Worm (Caenorhabditis elegans): ENCODE measurements around the gene dnj-7.
A peak's percentile ranks its signal among the peaks of the same experiment; 100 is the strongest.

Gene dnj-7

ce11 chrX:7232158-7232822 is 37.9 kb downstream of the dnj-7 start (continued):
- TF ChIP-seq rcor-1 (GFP tag; IDR thresholded peaks at IDR 0.05), result no peak
- TF ChIP-seq cebp-1 (GFP tag; IDR thresholded peaks at IDR 0.05), result no peak
- peak; percentile 51 for TF ChIP-seq cebp-1 (tag; optimal IDR thresholded peaks at IDR 0.05)
- no peak for TF ChIP-seq rec-8 (tag; optimal IDR thresholded peaks at IDR 0.05)
- no peak for TF ChIP-seq B0261.1 (tag; optimal IDR thresholded peaks at IDR 0.05)
- TF ChIP-seq ets-4 (GFP tag; optimal IDR thresholded peaks at IDR 0.05), result no peak
- TF ChIP-seq nhr-80 (tag; optimal IDR thresholded peaks at IDR 0.05), result peak; percentile 59
- no peak for TF ChIP-seq ccch-3 (GFP tag; optimal IDR thresholded peaks at IDR 0.05)
- TF ChIP-seq dpff-1 (tag; optimal IDR thresholded peaks at IDR 0.05), result no peak
- TF ChIP-seq ceh-58 (GFP tag; IDR thresholded peaks at IDR 0.05), result no peak
- no peak for TF ChIP-seq hmg-20 (GFP tag; IDR thresholded peaks at IDR 0.05)
- no peak for TF ChIP-seq T07F8.4 (tag; optimal IDR thresholded peaks at IDR 0.05)
- peak; percentile 5 for TF ChIP-seq dpl-1 (GFP tag; optimal IDR thresholded peaks at IDR 0.05)
- peak; percentile 80 for TF ChIP-seq madf-6 (GFP tag; IDR thresholded peaks at IDR 0.05)
- 0 out of 2 replicates have a peak, but pooled peaks have one; percentile 32 for TF ChIP-seq ekl-4 (GFP tag; IDR thresholded peaks at IDR 0.05)
- TF ChIP-seq athp-1 (tag; optimal IDR thresholded peaks at IDR 0.05), result no peak
- TF ChIP-seq mxl-1 (tag; optimal IDR thresholded peaks at IDR 0.05), result no peak
- TF ChIP-seq nfya-1 (tag; optimal IDR thresholded peaks at IDR 0.05; ENCODE audit: borderline replicate concordance, insufficient read depth), result no peak
- TF ChIP-seq D2030.7 (GFP tag; IDR thresholded peaks at IDR 0.05), result no peak
- TF ChIP-seq F37B4.10 (GFP tag; IDR thresholded peaks at IDR 0.05), result no peak
- no peak for TF ChIP-seq ceh-27 (GFP tag; optimal IDR thresholded peaks at IDR 0.05)
- TF ChIP-seq F55B11.4 (tag; optimal IDR thresholded peaks at IDR 0.05; ENCODE audit: borderline replicate concordance, insufficient read depth), result no peak
- TF ChIP-seq pbrm-1 (GFP tag; IDR thresholded peaks at IDR 0.05), result 0 out of 2 replicates have a peak, but pooled peaks have one; percentile 27

DNA sequence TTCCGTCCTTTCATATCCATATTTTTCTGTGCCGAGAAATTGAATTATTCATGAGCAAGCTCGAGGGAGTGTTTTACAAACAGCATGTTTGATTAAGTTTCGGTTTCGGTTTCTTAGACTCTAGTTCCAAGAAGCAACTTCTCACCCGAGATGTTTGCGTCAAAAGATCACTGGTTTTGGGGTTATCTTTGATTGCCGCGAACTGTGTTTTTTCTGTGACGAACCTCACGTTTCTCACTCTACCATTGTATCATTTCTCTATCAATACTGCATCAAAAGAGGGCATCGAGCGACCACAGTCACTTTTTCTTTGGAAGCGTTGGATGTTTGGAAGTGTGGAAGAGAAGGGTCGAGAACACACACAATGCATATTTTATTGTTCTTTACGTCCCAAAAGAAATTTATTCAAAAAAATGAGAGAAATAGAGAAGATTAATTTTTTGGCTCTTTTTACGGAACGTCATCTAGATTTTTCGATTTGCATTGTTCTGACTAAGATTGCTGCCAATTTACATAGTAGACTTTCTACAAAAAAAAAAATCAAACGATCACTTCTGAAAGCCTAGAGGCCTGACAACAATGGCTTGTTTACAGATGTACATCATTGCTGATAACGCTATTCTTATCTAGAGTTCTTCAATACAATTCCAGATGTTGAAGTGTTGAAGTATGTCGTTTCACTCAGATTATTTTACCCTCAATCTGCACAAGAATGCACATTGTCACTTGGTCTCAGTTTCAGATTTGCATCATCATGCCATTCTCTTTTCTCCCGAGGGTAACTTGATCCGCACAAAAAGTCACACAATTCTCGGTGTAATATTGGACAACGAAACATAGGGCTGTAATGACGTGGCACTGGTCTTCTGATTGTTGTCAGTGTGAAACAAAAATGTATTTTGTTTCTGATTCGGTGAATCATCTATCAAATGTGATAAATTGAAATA is 39.0 kb downstream of the dnj-7 start:
- TF ChIP-seq rcor-1 (GFP tag; IDR thresholded peaks at IDR 0.05) (no peak), ceh-27 (GFP tag; optimal IDR thresholded peaks at IDR 0.05) (no peak), cebp-1 (GFP tag; IDR thresholded peaks at IDR 0.05) (no peak), cebp-1 (tag; optimal IDR thresholded peaks at IDR 0.05) (no peak), nhr-120 (GFP tag; IDR thresholded peaks at IDR 0.05) (no peak), nfyb-1 (GFP tag; IDR thresholded peaks at IDR 0.05) (0 out of 2 replicates have a peak, but pooled peaks have one; percentile 40), nhr-80 (tag; optimal IDR thresholded peaks at IDR 0.05) (peak; percentile 70), lin-26 (GFP tag; IDR thresholded peaks at IDR 0.05) (no peak), somi-1 (GFP tag; optimal IDR thresholded peaks at IDR 0.05) (no peak), let-607 (tag; optimal IDR thresholded peaks at IDR 0.05) (peak in 1 of 2 experiments; percentile 21), Y53G8AR.9 (GFP tag; conservative IDR thresholded peaks at IDR 0.05) (0 out of 2 replicates have a peak, but pooled peaks have one; percentile 42)

- no peak for TF ChIP-seq pha-4 (tag; optimal IDR thresholded peaks at IDR 0.05)
- TF ChIP-seq sptf-2 (GFP tag; optimal IDR thresholded peaks at IDR 0.05), result no peak
- TF ChIP-seq mcd-1 (GFP tag; IDR thresholded peaks at IDR 0.05), result no peak
- no peak for TF ChIP-seq die-1 (tag; optimal IDR thresholded peaks at IDR 0.05)
- TF ChIP-seq ztf-3 (GFP tag; optimal IDR thresholded peaks at IDR 0.05), result no peak
- TF ChIP-seq let-607 (tag; optimal IDR thresholded peaks at IDR 0.05), result no peak
- TF ChIP-seq gei-17 (GFP tag; optimal IDR thresholded peaks at IDR 0.05), result no peak
- no peak for TF ChIP-seq snpc-1.3 (tag; optimal IDR thresholded peaks at IDR 0.05; ENCODE audit: insufficient read depth)
- no peak for TF ChIP-seq mel-28 (tag; optimal IDR thresholded peaks at IDR 0.05; ENCODE audit: borderline replicate concordance)
- TF ChIP-seq madf-6 (GFP tag; IDR thresholded peaks at IDR 0.05), result no peak
- no peak for TF ChIP-seq dox-1 (GFP tag; IDR thresholded peaks at IDR 0.05)
- no peak for TF ChIP-seq ceh-27 (GFP tag; optimal IDR thresholded peaks at IDR 0.05)
- TF ChIP-seq sea-2 (GFP tag; IDR thresholded peaks at IDR 0.05), result no peak
- no peak for TF ChIP-seq nhr-179 (tag; optimal IDR thresholded peaks at IDR 0.05)
- TF ChIP-seq hrde-1 (tag; optimal IDR thresholded peaks at IDR 0.05; ENCODE audit: borderline replicate concordance), result no peak
- TF ChIP-seq ceh-91 (GFP tag; IDR thresholded peaks at IDR 0.05), result no peak
- no peak for TF ChIP-seq madf-3 (GFP tag; IDR thresholded peaks at IDR 0.05)
Observed at ce11 chrX:7234074-7234453, 39.7 kb downstream of the dnj-7 start.
